Fruit fly (Drosophila melanogaster): Measurements from ENCODE around the gene Obp83g.

DNA sequence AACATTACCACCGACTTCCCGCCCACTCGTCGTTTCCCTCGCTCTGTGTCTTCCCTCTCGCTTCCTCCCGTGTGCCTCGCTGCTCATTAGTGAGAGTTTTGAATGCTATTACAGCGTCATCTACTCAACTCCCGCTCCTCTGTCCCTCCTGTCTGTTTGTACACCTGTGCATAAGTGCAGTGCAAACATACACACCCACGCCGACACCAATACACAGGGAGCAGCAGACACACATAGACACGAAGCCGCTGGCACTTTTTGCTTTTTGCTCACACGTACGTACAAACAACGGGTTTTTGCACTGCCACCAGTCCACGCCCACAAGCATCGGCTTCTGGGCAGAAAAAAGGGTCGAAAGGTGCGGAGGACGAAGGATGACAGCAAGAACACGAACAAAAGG lies 29.7 kb upstream of the Obp83g start:
- TF ChIP-seq psq (optimal IDR thresholded peaks at IDR 0.05) = no peak
- no peak for TF ChIP-seq h (optimal IDR thresholded peaks at IDR 0.05)
- no peak for TF ChIP-seq ttk (optimal IDR thresholded peaks at IDR 0.05)
- TF ChIP-seq Sin3A (optimal IDR thresholded peaks at IDR 0.05) = no peak
- no peak for TF ChIP-seq insv (optimal IDR thresholded peaks at IDR 0.05)
- TF ChIP-seq Myc (optimal IDR thresholded peaks at IDR 0.05) = no peak
